Worm (Caenorhabditis elegans) whole organism, L2 larva: ENCODE measurements around the gene Y38E10A.35.
A peak's percentile ranks its signal among the peaks of the same experiment; 100 is the strongest.
"Not testable (repeated sequence)": the region's sequence is repeated elsewhere in the genome, so short reads cannot be mapped to it uniquely, and the experiment has no call there.

Experiments used
- C34F6.9 ChIP-seq: fragments of 150-350 bp; optimal IDR thresholded peaks from 2 replicates; lab custom pipeline; 2014; ENCODE audit warnings: missing biosample characterization, missing genetic modification characterization
- F13H6.1 ChIP-seq: sonication (generic microtip); optimal IDR thresholded peaks from 2 replicates; lab custom pipeline; 2016; ENCODE audit warnings: missing genetic modification characterization, missing compliant biosample characterization
- R02D3.7 ChIP-seq: fragments of 150-350 bp; optimal IDR thresholded peaks from 2 replicates; lab custom pipeline; 2014; ENCODE audit warnings: missing biosample characterization, missing genetic modification characterization
- ZK546.5 ChIP-seq: sonication (generic microtip); optimal IDR thresholded peaks from 2 replicates; lab custom pipeline; 2017; ENCODE audit warnings: missing biosample characterization, missing genetic modification characterization
- aly-2 ChIP-seq: fragments of 150-350 bp; optimal IDR thresholded peaks from 2 replicates; lab custom pipeline; 2014; ENCODE audit warnings: missing biosample characterization, missing genetic modification characterization
- ama-1 ChIP-seq: fragments of 150-350 bp; optimal IDR thresholded peaks from 2 replicates; lab custom pipeline; 2018; ENCODE audit warnings: inconsistent platforms
- blmp-1 ChIP-seq: sonication (generic microtip); optimal IDR thresholded peaks from 2 replicates; lab custom pipeline; 2017; ENCODE audit warnings: missing genetic modification characterization, mild to moderate bottlenecking, missing compliant biosample characterization, antibody characterized with exemption, moderate library complexity; ENCODE audit not compliant: insufficient read depth
- ceh-16 ChIP-seq: fragments of 150-350 bp; optimal IDR thresholded peaks from 2 replicates; lab custom pipeline; 2014; ENCODE audit warnings: missing biosample characterization, missing genetic modification characterization
- ceh-82 ChIP-seq: fragments of 150-350 bp; optimal IDR thresholded peaks from 2 replicates; lab custom pipeline; 2014; ENCODE audit warnings: missing biosample characterization, missing genetic modification characterization
- crh-2 ChIP-seq: sonication (generic microtip); optimal IDR thresholded peaks from 2 replicates; lab custom pipeline; 2017; ENCODE audit warnings: missing biosample characterization, missing genetic modification characterization
- dmd-4 ChIP-seq: sonication (generic microtip); optimal IDR thresholded peaks from 2 replicates; lab custom pipeline; 2017; ENCODE audit warnings: missing biosample characterization, missing genetic modification characterization
- egl-27 ChIP-seq: sonication (generic microtip); optimal IDR thresholded peaks from 3 replicates; lab custom pipeline; 2017; ENCODE audit warnings: missing biosample characterization, missing genetic modification reagents, missing genetic modification characterization
- elt-1 ChIP-seq: fragments of 150-350 bp; optimal IDR thresholded peaks from 2 replicates; lab custom pipeline; 2014; ENCODE audit warnings: missing biosample characterization, missing genetic modification characterization
- elt-3 ChIP-seq: sonication (generic microtip); optimal IDR thresholded peaks from 2 replicates; lab custom pipeline; 2017; ENCODE audit warnings: missing biosample characterization, missing genetic modification characterization
- fos-1 ChIP-seq: fragments of 150-350 bp; optimal IDR thresholded peaks from 2 replicates; lab custom pipeline; 2014; ENCODE audit warnings: missing biosample characterization, missing genetic modification characterization
- gmeb-1 ChIP-seq: fragments of 150-350 bp; optimal IDR thresholded peaks from 2 replicates; lab custom pipeline; 2014; ENCODE audit warnings: missing biosample characterization, missing genetic modification characterization
- lin-11 ChIP-seq: fragments of 150-350 bp; sonication (generic microtip); optimal IDR thresholded peaks from 2 replicates; lab custom pipeline; 2014; ENCODE audit warnings: missing biosample characterization, missing genetic modification characterization, inconsistent platforms, mixed read lengths
- lin-13 ChIP-seq: fragments of 150-350 bp; optimal IDR thresholded peaks from 2 replicates; lab custom pipeline; 2014; ENCODE audit warnings: missing biosample characterization, missing genetic modification reagents, missing genetic modification characterization
- lin-39 ChIP-seq: fragments of 150-350 bp; optimal IDR thresholded peaks from 2 replicates; lab custom pipeline; 2014; ENCODE audit warnings: missing biosample characterization, missing genetic modification reagents, missing genetic modification characterization
- mdl-1 ChIP-seq, 2 experiments: fragments of 150-350 bp in 1 of 2; sonication (generic microtip) in 1 of 2; optimal IDR thresholded peaks; 2 replicates each; lab custom pipeline; 2017; ENCODE audit warnings: missing biosample characterization in 2 of 2, missing genetic modification characterization in 2 of 2
- nhr-11 ChIP-seq: fragments of 150-350 bp; optimal IDR thresholded peaks from 2 replicates; lab custom pipeline; 2014; ENCODE audit warnings: missing biosample characterization, missing genetic modification characterization
- nhr-12 ChIP-seq: fragments of 150-350 bp; optimal IDR thresholded peaks from 2 replicates; lab custom pipeline; 2014; ENCODE audit warnings: missing biosample characterization, missing genetic modification characterization
- nhr-129 ChIP-seq: fragments of 150-350 bp; optimal IDR thresholded peaks from 2 replicates; lab custom pipeline; 2014; ENCODE audit warnings: missing biosample characterization, missing genetic modification characterization
- nhr-21 ChIP-seq: fragments of 150-350 bp; optimal IDR thresholded peaks from 2 replicates; lab custom pipeline; 2014; ENCODE audit warnings: missing biosample characterization, missing genetic modification characterization
- nhr-237 ChIP-seq: fragments of 150-350 bp; optimal IDR thresholded peaks from 2 replicates; lab custom pipeline; 2014; ENCODE audit warnings: missing biosample characterization, missing genetic modification characterization
- nhr-6 ChIP-seq: fragments of 150-350 bp; optimal IDR thresholded peaks from 2 replicates; lab custom pipeline; 2014; ENCODE audit warnings: missing biosample characterization, missing genetic modification characterization
- nhr-77 ChIP-seq: fragments of 150-350 bp; optimal IDR thresholded peaks from 2 replicates; lab custom pipeline; 2014; ENCODE audit warnings: missing biosample characterization, missing genetic modification characterization
- sem-4 ChIP-seq: fragments of 150-350 bp; optimal IDR thresholded peaks from 2 replicates; lab custom pipeline; 2014; ENCODE audit warnings: missing biosample characterization, missing genetic modification reagents, missing genetic modification characterization
- skn-1 ChIP-seq: sonication (generic microtip); optimal IDR thresholded peaks from 2 replicates; lab custom pipeline; 2017; ENCODE audit warnings: missing biosample characterization, missing genetic modification characterization
- sma-3 ChIP-seq: sonication (generic microtip); optimal IDR thresholded peaks from 2 replicates; lab custom pipeline; 2016; ENCODE audit warnings: missing genetic modification reagents, missing genetic modification characterization, missing compliant biosample characterization
- sma-9 ChIP-seq, 2 experiments: fragments of 150-350 bp in 1 of 2; sonication (generic microtip) in 1 of 2; optimal IDR thresholded peaks; 2 replicates each; lab custom pipeline; 2014 to 2016; ENCODE audit warnings: missing genetic modification characterization in 2 of 2, mild to moderate bottlenecking in 1 of 2, missing biosample characterization in 1 of 2, missing compliant biosample characterization in 1 of 2, missing genetic modification reagents in 1 of 2, moderate library complexity in 1 of 2
- unc-39 ChIP-seq: fragments of 150-350 bp; optimal IDR thresholded peaks from 2 replicates; lab custom pipeline; 2014; ENCODE audit warnings: missing biosample characterization, missing genetic modification characterization
- ztf-1 ChIP-seq: fragments of 200-800 bp; sonication (Bioruptor generic); conservative IDR thresholded peaks from 2 replicates; pipeline ENCODE4 v1.3.6; 2022; ENCODE audit warnings: missing genetic modification characterization, missing compliant biosample characterization
- ztf-4 ChIP-seq: fragments of 150-350 bp; optimal IDR thresholded peaks from 2 replicates; lab custom pipeline; 2014; ENCODE audit warnings: missing biosample characterization, missing genetic modification characterization

The Y38E10A.35 gene

DNA sequence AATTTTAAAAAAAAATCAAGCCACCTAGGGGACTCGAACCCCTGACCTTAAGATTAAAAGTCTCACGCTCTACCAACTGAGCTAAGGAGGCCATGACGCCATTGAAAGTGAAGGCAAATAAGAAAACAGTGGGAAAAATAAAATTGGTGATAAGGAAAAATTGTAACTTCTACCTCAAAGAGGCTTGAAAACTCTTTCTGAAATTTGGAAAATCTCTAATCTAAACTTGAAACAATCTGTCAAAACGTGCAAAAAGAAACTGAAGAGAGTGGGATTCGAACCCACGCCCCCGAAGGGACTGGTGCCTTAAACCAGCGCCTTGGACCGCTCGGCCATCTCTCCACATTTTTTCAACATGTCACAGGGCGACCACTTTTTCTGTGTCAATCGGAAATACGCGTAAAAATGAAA, 31.0 kb downstream of the Y38E10A.35 start:
- peak; percentile 39 for TF ChIP-seq fos-1
- peak; percentile 5 for TF ChIP-seq sma-3
- TF ChIP-seq nhr-21, result peak; percentile 7
- TF ChIP-seq, all 48 proteins: peak for 3; not testable (repeated sequence) for 45

ce11 chrII:12539395-12539794, 33.3 kb downstream of the Y38E10A.35 start:
- TF ChIP-seq ceh-16, result no peak
- no peak for TF ChIP-seq lin-39 (tag; lab: Kevin White, UChicago)
- TF ChIP-seq egl-27, result no peak
- TF ChIP-seq nhr-129 (tag; lab: Kevin White, UChicago), result no peak
- no peak for TF ChIP-seq fos-1
- TF ChIP-seq nhr-6 (tag; lab: Kevin White, UChicago), result no peak
- TF ChIP-seq nhr-237, result no peak
- no peak for TF ChIP-seq gmeb-1
- no peak for TF ChIP-seq C34F6.9 (tag; lab: Kevin White, UChicago)
- TF ChIP-seq aly-2, result no peak
- TF ChIP-seq lin-11 (tag; lab: Kevin White, UChicago), result no peak
- TF ChIP-seq lin-13, result no peak
- TF ChIP-seq nhr-12, result no peak
- no peak for TF ChIP-seq mdl-1 (tag; optimal IDR thresholded peaks at IDR 0.05; lab: Kevin White, UChicago)
- no peak for TF ChIP-seq nhr-77
- no peak for TF ChIP-seq ama-1 (lab: Kevin White, UChicago)
- no peak for TF ChIP-seq sma-9 (GFP tag; optimal IDR thresholded peaks at IDR 0.05; lab: Kevin White, UChicago)
- no peak for TF ChIP-seq sma-9 (tag; optimal IDR thresholded peaks at IDR 0.05; lab: Kevin White, UChicago)
- no peak for TF ChIP-seq unc-39 (tag; lab: Kevin White, UChicago)
- no peak for TF ChIP-seq ztf-4 (tag; lab: Kevin White, UChicago)
- no peak for TF ChIP-seq sem-4 (tag; lab: Kevin White, UChicago)

- TF ChIP-seq ZK546.5 (tag; lab: Kevin White, UChicago); ztf-1 (GFP tag; lab: Robert Waterston, UW); ztf-4 (tag; lab: Kevin White, UChicago): not testable (repeated sequence)
- TF ChIP-seq, all 48 proteins: peak for 0; not testable (repeated sequence) for 48
Measured at ce11 chrII:12536203-12536602, 36.5 kb downstream of the Y38E10A.35 start, which contains the start of gene F49C5.3. TSS of gene F49C5.3 (plus strand) at chrII:12536503.

DNA sequence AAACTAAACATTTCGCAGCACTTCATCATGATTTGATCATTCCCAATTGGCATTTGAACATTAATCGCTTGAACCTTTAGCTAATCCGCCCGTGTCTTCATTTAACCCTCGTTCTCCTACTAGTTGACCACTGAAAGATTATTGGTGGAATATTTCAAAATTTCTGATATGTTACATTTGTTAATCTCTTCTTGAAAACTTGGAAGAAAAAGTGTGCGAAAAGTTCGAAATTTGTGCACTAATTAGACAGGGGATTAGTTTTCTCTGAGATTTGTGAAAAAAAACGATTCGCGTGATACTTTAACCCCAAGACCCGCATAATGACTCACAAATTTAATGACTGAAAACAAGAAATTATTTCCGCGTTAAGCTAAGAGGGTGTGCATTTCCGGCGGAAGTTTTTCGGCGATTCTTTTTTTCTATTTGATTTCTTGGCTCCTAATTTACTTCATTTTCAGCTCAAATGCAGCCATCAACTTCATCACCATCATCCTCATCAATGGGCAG, 37.3 kb downstream of the Y38E10A.35 start, which contains the start of gene nimk-1:
nimk-1 (plus strand) TSS at position 457 of the 507 bp plus-strand sequence.
- TF ChIP-seq nhr-11 (tag; lab: Kevin White, UChicago), result no peak
- TF ChIP-seq dmd-4 (tag; lab: Kevin White, UChicago), result no peak
- TF ChIP-seq sem-4 (tag; lab: Kevin White, UChicago), result no peak
- no peak for TF ChIP-seq F13H6.1 (tag; lab: Kevin White, UChicago)
- no peak for TF ChIP-seq lin-13
- no peak for TF ChIP-seq crh-2
- no peak for TF ChIP-seq ceh-82 (tag; lab: Kevin White, UChicago)
- TF ChIP-seq blmp-1, result no peak
- TF ChIP-seq R02D3.7, result no peak
- no peak for TF ChIP-seq nhr-21
- TF ChIP-seq mdl-1 (tag; optimal IDR thresholded peaks at IDR 0.05; lab: Kevin White, UChicago), result no peak
- TF ChIP-seq ztf-4 (tag; lab: Kevin White, UChicago), result no peak
- TF ChIP-seq elt-1 (tag; lab: Kevin White, UChicago), result no peak

ce11 chrII:12530958-12531357, 41.7 kb downstream of the Y38E10A.35 start, which contains the start of gene srx-120:
TSS of gene srx-120 (plus strand) at chrII:12531258.
- TF ChIP-seq F13H6.1 (tag; lab: Kevin White, UChicago) (no peak), sma-9 (GFP tag; optimal IDR thresholded peaks at IDR 0.05; lab: Kevin White, UChicago) (no peak), sma-9 (tag; optimal IDR thresholded peaks at IDR 0.05; lab: Kevin White, UChicago) (no peak), elt-3 (tag; lab: Kevin White, UChicago) (no peak), ceh-82 (tag; lab: Kevin White, UChicago) (no peak), elt-1 (tag; lab: Kevin White, UChicago) (no peak), C34F6.9 (tag; lab: Kevin White, UChicago) (no peak), nhr-129 (tag; lab: Kevin White, UChicago) (no peak), nhr-21 (no peak), lin-11 (tag; lab: Kevin White, UChicago) (no peak), skn-1 (tag; lab: Kevin White, UChicago) (no peak), ztf-1 (GFP tag; lab: Robert Waterston, UW) (no peak)
